Worm (Caenorhabditis elegans) whole organism, L3 larva: ENCODE results near the gene C01G10.15.
"Not testable (repeated sequence)": the region's sequence is repeated elsewhere in the genome, so short reads cannot be mapped to it uniquely, and the experiment has no call there.

Experiments
- egl-27 ChIP-seq: sonication (generic microtip); optimal IDR thresholded peaks from 4 replicates; lab custom pipeline; 2017; ENCODE audit warnings: missing biosample characterization, missing genetic modification reagents, missing genetic modification characterization
- elt-1 ChIP-seq: fragments of 150-350 bp; optimal IDR thresholded peaks from 2 replicates; lab custom pipeline; 2014; ENCODE audit warnings: missing biosample characterization, missing genetic modification characterization
- fkh-10 ChIP-seq: sonication (generic microtip); optimal IDR thresholded peaks from 2 replicates; lab custom pipeline; 2017; ENCODE audit warnings: missing biosample characterization, missing genetic modification reagents, missing genetic modification characterization
- fos-1 ChIP-seq: fragments of 150-350 bp; optimal IDR thresholded peaks from 2 replicates; lab custom pipeline; 2014; ENCODE audit warnings: missing biosample characterization, missing genetic modification characterization
- nfya-1 ChIP-seq: sonication (generic microtip); optimal IDR thresholded peaks from 2 replicates; lab custom pipeline; 2017; ENCODE audit warnings: missing genetic modification characterization, mild to moderate bottlenecking, missing compliant biosample characterization, antibody characterized with exemption, moderate library complexity; ENCODE audit not compliant: insufficient read depth
- nhr-11 ChIP-seq: fragments of 150-350 bp; optimal IDR thresholded peaks from 2 replicates; lab custom pipeline; 2014; ENCODE audit warnings: missing biosample characterization, missing genetic modification characterization
- nhr-77 ChIP-seq: fragments of 150-350 bp; optimal IDR thresholded peaks from 2 replicates; lab custom pipeline; 2014; ENCODE audit warnings: missing biosample characterization, missing genetic modification characterization
- pqm-1 ChIP-seq: fragments of 150-350 bp; optimal IDR thresholded peaks from 2 replicates; lab custom pipeline; 2017; ENCODE audit warnings: missing biosample characterization, missing genetic modification characterization, inconsistent platforms
- snpc-4 ChIP-seq: fragments of 150-350 bp; optimal IDR thresholded peaks from 2 replicates; lab custom pipeline; 2014; ENCODE audit warnings: missing biosample characterization, missing genetic modification characterization

DNA sequence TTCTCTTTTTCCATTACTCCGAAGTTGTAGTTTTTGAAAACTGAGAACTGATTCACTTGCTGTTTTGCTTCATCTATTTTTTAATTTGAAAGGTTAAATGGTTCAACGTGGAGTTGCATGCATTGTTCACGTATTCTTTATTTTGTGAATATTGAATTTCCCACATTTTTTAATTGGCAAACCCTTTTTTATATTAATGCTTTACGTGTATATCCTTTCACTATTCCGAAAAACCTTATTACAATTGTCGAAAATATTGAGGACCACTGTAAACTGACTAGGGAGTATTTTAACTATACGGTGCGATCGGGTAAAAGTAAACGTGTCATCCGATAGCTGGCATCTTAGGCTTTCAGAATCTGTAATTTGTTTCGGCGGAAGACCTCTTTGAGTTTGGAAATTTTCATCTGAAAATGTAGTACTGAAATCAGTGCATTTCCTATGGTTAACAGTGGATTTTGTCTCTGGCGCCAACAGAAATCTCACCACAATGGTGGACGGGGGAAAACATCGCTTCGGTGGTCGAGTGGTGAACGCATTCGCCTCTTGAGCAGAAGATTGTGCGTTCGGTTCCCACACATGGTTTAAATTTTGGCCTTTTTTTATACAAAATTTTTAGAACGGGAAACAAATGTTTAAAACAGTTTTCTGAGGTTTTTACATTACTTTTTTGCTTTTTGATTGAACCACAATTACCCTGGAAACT is 18.9 kb upstream of the C01G10.15 start, which contains the start of gene C01G10.14:
- not testable (repeated sequence) for TF ChIP-seq elt-1 (tag; lab: Kevin White, UChicago); nhr-11 (tag; lab: Kevin White, UChicago); nfya-1; fkh-10 (GFP tag; lab: Kevin White, UChicago); egl-27; pqm-1 (tag; lab: Kevin White, UChicago); fos-1; snpc-4; nhr-77 (tag; lab: Kevin White, UChicago)
